Worm (Caenorhabditis elegans) whole organism, early embryonic: Measurements from ENCODE around the gene fbxb-38.

Experiments used
- B0310.2 ChIP-seq: sonication (generic microtip); optimal IDR thresholded peaks from 2 replicates; lab custom pipeline; 2016; ENCODE audit warnings: mild to moderate bottlenecking, missing genetic modification characterization, missing compliant biosample characterization
- F13C5.2 ChIP-seq: sonication (generic microtip); optimal IDR thresholded peaks from 2 replicates; lab custom pipeline; 2017; ENCODE audit warnings: mild to moderate bottlenecking, missing genetic modification characterization, inconsistent platforms, missing compliant biosample characterization
- aly-1 ChIP-seq: sonication (generic microtip); optimal IDR thresholded peaks from 2 replicates; lab custom pipeline; 2016; ENCODE audit warnings: missing genetic modification characterization, missing compliant biosample characterization
- ama-1 ChIP-seq: fragments of 150-350 bp; optimal IDR thresholded peaks from 2 replicates; lab custom pipeline; 2014
- ceh-13 ChIP-seq: fragments of 200-800 bp; sonication (Bioruptor generic); optimal IDR thresholded peaks from 2 replicates; lab custom pipeline; 2018; ENCODE audit warnings: mild to moderate bottlenecking, missing genetic modification characterization, missing compliant biosample characterization
- ceh-36 ChIP-seq: sonication (generic microtip); optimal IDR thresholded peaks from 2 replicates; lab custom pipeline; 2016; ENCODE audit warnings: missing genetic modification characterization, inconsistent platforms, missing compliant biosample characterization
- ets-7 ChIP-seq: sonication (generic microtip); optimal IDR thresholded peaks from 2 replicates; lab custom pipeline; 2016; ENCODE audit warnings: missing genotype, missing genetic modification characterization, missing compliant biosample characterization
- flt-1 ChIP-seq: fragments of 200-800 bp; sonication (Bioruptor generic); IDR thresholded peaks from 2 replicates; pipeline ENCODE4 v1.3.6; 2022; ENCODE audit warnings: missing genetic modification characterization, missing compliant biosample characterization
- hmbx-1 ChIP-seq: sonication (generic microtip); optimal IDR thresholded peaks from 2 replicates; lab custom pipeline; 2016; ENCODE audit warnings: mild to moderate bottlenecking, missing genetic modification characterization, missing compliant biosample characterization
- hmg-4 ChIP-seq: fragments of 200-800 bp; sonication (Bioruptor generic); optimal IDR thresholded peaks from 2 replicates; lab custom pipeline; 2018; ENCODE audit warnings: mild to moderate bottlenecking, missing genetic modification characterization, missing compliant biosample characterization
- hnd-1 ChIP-seq: sonication (generic microtip); optimal IDR thresholded peaks from 2 replicates; lab custom pipeline; 2016; ENCODE audit warnings: missing genetic modification characterization, missing compliant biosample characterization
- pes-1 ChIP-seq: fragments of 200-800 bp; sonication (Bioruptor generic); IDR thresholded peaks from 2 replicates; pipeline ENCODE4 v1.3.6; 2022; ENCODE audit warnings: missing genetic modification reagents, missing genetic modification characterization, missing compliant biosample characterization
- scrt-1 ChIP-seq: fragments of 200-800 bp; sonication (Bioruptor generic); IDR thresholded peaks from 2 replicates; pipeline ENCODE4 v1.3.6; 2022; ENCODE audit warnings: missing genetic modification characterization, missing compliant biosample characterization
- sea-1 ChIP-seq: fragments of 200-800 bp; sonication (Bioruptor generic); conservative IDR thresholded peaks from 2 replicates; pipeline ENCODE4 v1.3.6; 2022; ENCODE audit warnings: missing genetic modification characterization, missing compliant biosample characterization
- tbx-11 ChIP-seq: fragments of 200-800 bp; sonication (Bioruptor generic); IDR thresholded peaks from 2 replicates; pipeline ENCODE4 v1.3.6; 2022; ENCODE audit warnings: missing genetic modification characterization, missing compliant biosample characterization
- tbx-37 ChIP-seq: fragments of 200-800 bp; sonication (Bioruptor generic); conservative IDR thresholded peaks from 2 replicates; pipeline ENCODE4 v1.3.6; 2022; ENCODE audit warnings: missing genetic modification reagents, missing genetic modification characterization, missing compliant biosample characterization
- tra-4 ChIP-seq: sonication (generic microtip); optimal IDR thresholded peaks from 2 replicates; lab custom pipeline; 2017; ENCODE audit warnings: missing genetic modification characterization, missing compliant biosample characterization

fbxb-38 gene

DNA sequence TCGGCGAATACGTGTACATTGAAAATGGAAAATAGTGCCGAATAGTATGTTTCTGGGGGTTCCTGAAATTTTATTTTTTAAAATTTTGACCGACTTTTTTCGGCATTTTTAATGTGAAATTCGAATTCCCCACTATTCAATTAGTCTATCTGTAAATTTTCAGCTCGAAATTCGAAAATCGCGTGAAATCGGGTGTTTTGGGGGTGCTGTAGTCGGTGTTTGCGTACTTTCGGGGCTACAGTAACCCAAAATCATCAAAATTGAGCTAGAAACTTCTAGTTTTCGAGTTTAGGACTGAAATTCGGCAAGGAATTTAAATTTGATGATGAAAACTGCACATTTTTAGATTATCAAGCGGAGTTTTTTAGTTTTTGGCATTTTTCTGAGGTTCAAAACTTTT, 33.6 kb upstream of the fbxb-38 start:
- TF ChIP-seq hnd-1 (tag; lab: Kevin White, UChicago) (no peak), B0310.2 (tag; lab: Kevin White, UChicago) (no peak), ama-1 (lab: Kevin White, UChicago) (no peak), pes-1 (GFP tag; lab: Robert Waterston, UW) (no peak), hmg-4 (GFP tag; lab: Kevin White, UChicago) (no peak), ceh-36 (no peak), aly-1 (tag; lab: Kevin White, UChicago) (no peak), sea-1 (GFP tag; lab: Robert Waterston, UW) (no peak), tbx-11 (no peak), F13C5.2 (tag; lab: Kevin White, UChicago) (no peak), hmbx-1 (tag; lab: Kevin White, UChicago) (no peak), tbx-37 (no peak), ceh-13 (GFP tag; lab: Kevin White, UChicago) (no peak), tra-4 (tag; lab: Kevin White, UChicago) (no peak), scrt-1 (GFP tag; lab: Robert Waterston, UW) (no peak), flt-1 (no peak), ets-7 (no peak)

DNA sequence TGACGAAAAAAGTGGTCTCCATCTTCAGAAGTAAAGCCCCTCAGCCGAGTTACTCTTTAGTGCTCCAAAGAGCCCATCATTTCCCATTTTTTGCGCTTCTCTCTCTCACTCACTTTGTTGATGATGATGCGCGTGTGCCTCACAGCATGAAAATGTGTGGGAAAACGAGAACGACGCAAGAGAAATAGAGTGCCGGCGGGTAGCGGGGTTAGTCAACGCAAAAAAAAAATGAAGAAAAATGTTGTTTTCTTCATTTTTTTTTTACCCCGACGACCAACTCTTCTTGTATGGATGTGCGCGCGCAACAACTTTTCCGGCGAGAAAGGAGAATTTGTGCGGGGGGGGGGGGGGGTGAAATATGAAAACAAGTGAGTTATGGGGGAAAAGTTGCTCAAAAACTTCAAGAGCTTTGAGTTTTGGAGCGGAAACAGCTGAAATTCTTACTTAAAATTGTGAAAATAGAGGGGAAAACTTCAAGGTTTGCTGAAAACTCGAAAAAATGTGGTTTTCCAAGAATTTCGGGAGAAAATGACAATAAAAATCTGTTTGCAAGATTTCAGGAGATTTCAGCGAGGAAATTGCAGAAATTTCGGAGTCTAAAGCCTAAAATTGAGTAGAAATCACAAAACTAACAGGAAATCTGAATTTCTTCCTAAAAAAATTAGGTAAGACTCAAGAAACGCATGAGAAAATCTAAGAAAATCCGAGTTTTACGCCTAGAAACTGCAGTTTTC, 29.2 kb upstream of the fbxb-38 start, which contains the start of gene C33C12.1:
Gene C33C12.1 (plus strand): TSS at position 684 of the 734 bp plus-strand sequence.
- TF ChIP-seq scrt-1 (GFP tag; lab: Robert Waterston, UW) (no peak), ceh-13 (GFP tag; lab: Kevin White, UChicago) (no peak), F13C5.2 (tag; lab: Kevin White, UChicago) (no peak), B0310.2 (tag; lab: Kevin White, UChicago) (no peak), hmbx-1 (tag; lab: Kevin White, UChicago) (no peak), ets-7 (no peak)

ce11 chrII:2196742-2197141, 28.2 kb upstream of the fbxb-38 start:
- TF ChIP-seq B0310.2 (tag; lab: Kevin White, UChicago) (no peak), ceh-13 (GFP tag; lab: Kevin White, UChicago) (no peak), hmg-4 (GFP tag; lab: Kevin White, UChicago) (no peak), tbx-37 (no peak), aly-1 (tag; lab: Kevin White, UChicago) (no peak), ceh-36 (no peak), ets-7 (no peak), tbx-11 (no peak), pes-1 (GFP tag; lab: Robert Waterston, UW) (no peak), hnd-1 (tag; lab: Kevin White, UChicago) (no peak), scrt-1 (GFP tag; lab: Robert Waterston, UW) (no peak), flt-1 (no peak), ama-1 (lab: Kevin White, UChicago) (no peak), tra-4 (tag; lab: Kevin White, UChicago) (no peak), sea-1 (GFP tag; lab: Robert Waterston, UW) (no peak), F13C5.2 (tag; lab: Kevin White, UChicago) (no peak), hmbx-1 (tag; lab: Kevin White, UChicago) (no peak)

DNA sequence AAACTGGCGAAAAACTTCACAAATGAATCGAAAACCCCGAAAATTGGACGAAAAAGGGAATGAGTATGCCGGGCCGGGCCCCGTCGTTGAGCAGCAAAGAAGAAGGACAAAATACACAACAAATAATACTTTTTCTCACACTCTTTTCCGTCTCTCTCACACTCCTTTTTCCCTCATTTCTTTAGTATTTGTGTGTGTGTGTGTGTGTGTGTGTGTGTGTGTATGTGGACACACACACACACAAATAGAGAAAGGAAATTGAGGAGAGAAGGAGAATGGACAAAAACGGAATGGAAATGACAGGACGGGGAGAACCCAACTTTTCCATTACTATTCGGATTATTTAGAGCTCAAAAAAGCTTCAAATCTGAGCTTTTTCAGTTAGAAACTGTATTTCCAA, 27.0 kb upstream of the fbxb-38 start:
- TF ChIP-seq F13C5.2 (tag; lab: Kevin White, UChicago): peak; percentile 1
- no peak for TF ChIP-seq ets-7

- TF ChIP-seq ceh-36: no peak
These were observed 23.7 kb upstream of the fbxb-38 start for ce11 chrII:2192267-2192666.

DNA sequence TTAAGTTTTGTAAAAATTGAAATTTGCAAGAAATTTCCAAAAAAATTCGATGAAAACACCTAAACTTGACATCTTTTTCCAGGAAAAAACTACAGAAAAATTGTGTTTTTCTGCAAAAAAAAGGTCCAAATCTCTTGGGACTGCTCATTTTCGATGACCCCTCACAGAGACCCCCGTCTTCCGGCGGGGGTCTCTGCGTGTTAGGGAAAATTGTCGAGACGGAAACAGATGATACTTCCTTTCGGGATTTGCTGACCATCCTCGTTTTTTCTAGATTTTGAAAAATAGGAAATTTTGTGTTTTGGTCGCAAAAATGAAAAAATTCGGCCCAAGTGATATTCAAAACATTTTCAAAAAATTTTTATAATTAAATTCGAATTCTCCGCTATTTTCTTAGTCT, 22.8 kb upstream of the fbxb-38 start:
- TF ChIP-seq tra-4 (tag; lab: Kevin White, UChicago): no peak
- no peak for TF ChIP-seq hnd-1 (tag; lab: Kevin White, UChicago)
- no peak for TF ChIP-seq pes-1 (GFP tag; lab: Robert Waterston, UW)
- TF ChIP-seq ets-7: no peak
- no peak for TF ChIP-seq hmg-4 (GFP tag; lab: Kevin White, UChicago)
- TF ChIP-seq ceh-36: no peak

ce11 chrII:2190522-2190921, 22.0 kb upstream of the fbxb-38 start:
- TF ChIP-seq tbx-37: no peak
- no peak for TF ChIP-seq ceh-13 (GFP tag; lab: Kevin White, UChicago)
- TF ChIP-seq hmbx-1 (tag; lab: Kevin White, UChicago): no peak
- TF ChIP-seq tra-4 (tag; lab: Kevin White, UChicago): no peak
- no peak for TF ChIP-seq F13C5.2 (tag; lab: Kevin White, UChicago)
- no peak for TF ChIP-seq flt-1
- TF ChIP-seq hnd-1 (tag; lab: Kevin White, UChicago): no peak
- no peak for TF ChIP-seq sea-1 (GFP tag; lab: Robert Waterston, UW)
- TF ChIP-seq scrt-1 (GFP tag; lab: Robert Waterston, UW): no peak
- TF ChIP-seq hmg-4 (GFP tag; lab: Kevin White, UChicago): no peak
- TF ChIP-seq ets-7: no peak
- no peak for TF ChIP-seq aly-1 (tag; lab: Kevin White, UChicago)
- TF ChIP-seq B0310.2 (tag; lab: Kevin White, UChicago): no peak
- no peak for TF ChIP-seq pes-1 (GFP tag; lab: Robert Waterston, UW)
- no peak for TF ChIP-seq ama-1 (lab: Kevin White, UChicago)
- no peak for TF ChIP-seq ceh-36

- TF ChIP-seq B0310.2 (tag; lab: Kevin White, UChicago) (no peak), flt-1 (no peak), sea-1 (GFP tag; lab: Robert Waterston, UW) (no peak), tra-4 (tag; lab: Kevin White, UChicago) (no peak), F13C5.2 (tag; lab: Kevin White, UChicago) (no peak), tbx-37 (no peak)
These were observed 20.8 kb upstream of the fbxb-38 start, which contains the start of gene mtq-2 for ce11 chrII:2189357-2189756. Gene mtq-2 (minus strand): TSS chrII:2189457.
